Worm (Caenorhabditis elegans): Measurements from ENCODE around the gene kin-5.

kin-5 gene

ce11 chrIV:9982226-9982794 is 13.3 kb upstream of the kin-5 start, which contains the start of gene rrp-1:
TSS of gene rrp-1 (minus strand) at chrIV:9982276.
- TF ChIP-seq W03F9.2 (tag; optimal IDR thresholded peaks at IDR 0.05) (no peak), him-1 (tag; optimal IDR thresholded peaks at IDR 0.05) (no peak), dao-5 (tag; optimal IDR thresholded peaks at IDR 0.05) (no peak)

DNA sequence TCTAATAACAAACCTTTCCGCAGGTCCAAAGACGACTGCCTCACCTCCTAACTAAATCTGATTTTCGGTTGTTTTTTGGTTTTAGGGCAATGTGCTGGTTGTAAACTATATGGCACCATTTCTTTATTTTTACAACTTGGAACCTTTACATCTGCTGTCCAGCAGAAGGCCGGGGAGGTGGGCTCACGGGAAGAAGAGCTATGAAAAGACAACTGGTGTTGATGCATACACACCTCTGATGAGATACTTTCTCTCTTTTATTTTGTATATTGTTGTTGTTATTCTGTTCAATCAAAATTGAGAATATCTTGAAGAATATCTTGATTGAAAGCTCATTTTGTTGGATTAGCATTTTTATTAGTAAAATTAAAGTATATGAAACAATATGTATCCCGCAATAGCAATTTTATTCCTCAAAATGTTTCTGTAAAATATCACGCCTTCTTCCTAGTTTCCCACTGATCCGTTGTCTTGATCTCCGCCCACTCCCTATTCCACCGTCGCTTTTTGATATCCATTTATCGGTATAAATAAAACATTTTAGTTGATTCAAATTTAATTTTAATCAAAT is 8.7 kb upstream of the kin-5 start, which contains the start of gene dhp-2:
Gene dhp-2, plus strand, starts transcription at position 521 of the 571 bp plus-strand sequence.
- TF ChIP-seq him-1 (tag; optimal IDR thresholded peaks at IDR 0.05) = no peak
- no peak for TF ChIP-seq dao-5 (tag; optimal IDR thresholded peaks at IDR 0.05)
- no peak for TF ChIP-seq W03F9.2 (tag; optimal IDR thresholded peaks at IDR 0.05)

- TF ChIP-seq dao-5 (tag; optimal IDR thresholded peaks at IDR 0.05) = no peak
- no peak for TF ChIP-seq W03F9.2 (tag; optimal IDR thresholded peaks at IDR 0.05)
- TF ChIP-seq him-1 (tag; optimal IDR thresholded peaks at IDR 0.05) = no peak
Observed at ce11 chrIV:9976284-9976683, 7.3 kb upstream of the kin-5 start, which contains the start of gene C47E12.14. TSS of gene C47E12.14 (minus strand) at chrIV:9976384.

DNA sequence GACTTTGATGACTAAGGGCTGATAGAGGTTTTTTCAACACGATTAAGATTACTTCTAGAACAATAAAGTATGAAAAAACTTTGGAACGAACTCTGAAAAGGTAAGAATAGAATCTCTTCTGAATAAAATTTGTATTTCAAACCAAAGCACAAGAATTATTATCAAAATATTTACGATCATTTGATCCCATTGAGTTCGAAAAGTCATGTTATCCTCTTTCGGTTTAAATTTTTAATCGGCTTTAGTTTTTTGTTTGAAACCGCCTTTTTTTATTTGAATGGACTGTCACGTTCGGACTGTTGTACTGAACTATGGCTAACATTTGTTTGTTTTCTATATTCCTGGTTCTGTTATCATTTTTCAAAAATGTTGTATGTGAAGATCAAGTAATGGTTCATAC is 5.4 kb upstream of the kin-5 start, which contains the start of gene C47E12.9:
Gene C47E12.9, plus strand, starts transcription at position 301 of the 400 bp plus-strand sequence.
- no peak for TF ChIP-seq dao-5 (tag; optimal IDR thresholded peaks at IDR 0.05)
- no peak for TF ChIP-seq him-1 (tag; optimal IDR thresholded peaks at IDR 0.05)
- TF ChIP-seq W03F9.2 (tag; optimal IDR thresholded peaks at IDR 0.05) = no peak

DNA sequence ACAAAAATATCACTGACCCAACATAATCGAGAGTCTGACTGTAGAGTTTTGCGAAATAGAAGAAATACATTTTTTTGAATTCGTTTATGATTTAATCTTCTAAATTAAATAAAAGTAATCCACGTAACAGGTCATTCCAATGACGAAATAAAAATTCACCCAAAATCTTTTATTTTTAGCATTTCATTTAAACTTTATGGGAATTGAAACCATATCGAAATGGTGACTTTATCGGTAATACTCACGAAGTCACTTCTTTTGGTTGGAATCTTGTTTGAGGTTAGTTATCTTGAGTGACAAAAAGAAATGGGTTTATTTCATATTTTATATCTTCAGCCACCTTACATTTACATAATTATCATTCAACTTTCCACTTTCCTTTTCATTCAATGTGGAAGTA is 3.6 kb upstream of the kin-5 start, which contains the start of the genes C47E12.12 and C47E12.10:
Gene C47E12.12, minus strand, starts transcription at position 101 of the 400 bp plus-strand sequence.
Gene C47E12.10, plus strand, starts transcription at position 172 of the 400 bp plus-strand sequence.
- TF ChIP-seq W03F9.2 (tag; optimal IDR thresholded peaks at IDR 0.05) = no peak
- no peak for TF ChIP-seq dao-5 (tag; optimal IDR thresholded peaks at IDR 0.05)
- TF ChIP-seq him-1 (tag; optimal IDR thresholded peaks at IDR 0.05) = no peak

DNA sequence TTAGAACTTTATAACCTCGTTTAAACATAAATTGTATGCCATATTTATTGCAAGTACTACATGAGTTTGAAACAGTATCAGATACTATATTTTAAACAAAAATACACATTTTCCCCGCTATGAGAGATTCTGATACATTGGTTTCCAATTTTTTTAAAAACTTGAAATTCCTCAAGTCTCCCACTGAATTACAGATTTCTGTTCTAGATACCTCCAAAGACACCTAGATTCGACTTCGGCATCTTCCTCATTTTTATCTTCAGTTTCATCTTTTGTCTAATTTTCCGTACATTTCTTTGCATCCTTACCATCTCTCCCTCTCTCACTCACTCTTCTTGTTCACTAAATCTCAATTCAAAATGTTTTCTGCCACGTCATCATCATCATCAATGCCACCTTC is 5.0 kb downstream of the kin-5 start, which contains the start of gene T13H10.2:
Gene T13H10.2, plus strand, starts transcription at position 301 of the 400 bp plus-strand sequence.
- TF ChIP-seq dao-5 (tag; optimal IDR thresholded peaks at IDR 0.05) (no peak), him-1 (tag; optimal IDR thresholded peaks at IDR 0.05) (no peak), W03F9.2 (tag; optimal IDR thresholded peaks at IDR 0.05) (no peak)

- TF ChIP-seq him-1 (tag; optimal IDR thresholded peaks at IDR 0.05) (no peak), dao-5 (tag; optimal IDR thresholded peaks at IDR 0.05) (no peak), W03F9.2 (tag; optimal IDR thresholded peaks at IDR 0.05) (no peak)
Observed at ce11 chrIV:9953333-9953732, 15.6 kb downstream of the kin-5 start, which contains the start of gene gon-1. TSS of gene gon-1 (minus strand) at chrIV:9953433.

DNA sequence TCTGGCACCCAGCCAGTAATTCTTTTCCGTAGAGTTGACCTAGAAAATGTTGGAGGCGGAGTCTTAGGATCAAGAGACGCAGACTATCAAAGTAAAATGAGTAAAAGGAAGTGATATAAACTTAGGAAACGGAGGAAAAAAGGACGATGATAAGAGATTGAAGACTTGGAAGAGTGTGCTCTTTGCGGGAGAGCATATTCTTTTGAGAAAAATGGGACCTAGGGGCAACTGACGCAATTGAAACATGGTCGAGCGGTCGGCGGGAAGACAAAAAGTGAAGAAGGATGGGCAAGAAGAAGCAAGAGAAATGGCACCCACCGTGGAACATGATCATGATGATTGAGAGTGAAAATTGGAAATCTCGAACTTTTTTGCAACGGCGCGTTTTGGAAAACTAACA is 20.9 kb downstream of the kin-5 start:
- no peak for TF ChIP-seq dao-5 (tag; optimal IDR thresholded peaks at IDR 0.05)
- no peak for TF ChIP-seq him-1 (tag; optimal IDR thresholded peaks at IDR 0.05)
- TF ChIP-seq W03F9.2 (tag; optimal IDR thresholded peaks at IDR 0.05) = no peak

- TF ChIP-seq him-1 (tag; optimal IDR thresholded peaks at IDR 0.05) = no peak
- TF ChIP-seq W03F9.2 (tag; optimal IDR thresholded peaks at IDR 0.05) = no peak
- TF ChIP-seq dao-5 (tag; optimal IDR thresholded peaks at IDR 0.05) = no peak
Observed at ce11 chrIV:9944279-9944678, 24.7 kb downstream of the kin-5 start.

ce11 chrIV:9943214-9943613 is 25.8 kb downstream of the kin-5 start:
- no peak for TF ChIP-seq W03F9.2 (tag; optimal IDR thresholded peaks at IDR 0.05)
- TF ChIP-seq dao-5 (tag; optimal IDR thresholded peaks at IDR 0.05) = no peak
- TF ChIP-seq him-1 (tag; optimal IDR thresholded peaks at IDR 0.05) = no peak

ce11 chrIV:9933580-9933979 is 35.4 kb downstream of the kin-5 start, which contains the start of gene spe-29:
TSS of gene spe-29 (plus strand) at chrIV:9933880.
- no peak for TF ChIP-seq him-1 (tag; optimal IDR thresholded peaks at IDR 0.05)
- no peak for TF ChIP-seq dao-5 (tag; optimal IDR thresholded peaks at IDR 0.05)
- no peak for TF ChIP-seq W03F9.2 (tag; optimal IDR thresholded peaks at IDR 0.05)

- TF ChIP-seq him-1 (tag; optimal IDR thresholded peaks at IDR 0.05) (no peak), W03F9.2 (tag; optimal IDR thresholded peaks at IDR 0.05) (no peak), dao-5 (tag; optimal IDR thresholded peaks at IDR 0.05) (no peak)
Observed at ce11 chrIV:9932055-9932454, 36.9 kb downstream of the kin-5 start, which contains the start of the genes trmt-10A and F25H8.2. TSS of gene trmt-10A (minus strand) at chrIV:9932213. TSS of gene F25H8.2 (plus strand) at chrIV:9932235.

DNA sequence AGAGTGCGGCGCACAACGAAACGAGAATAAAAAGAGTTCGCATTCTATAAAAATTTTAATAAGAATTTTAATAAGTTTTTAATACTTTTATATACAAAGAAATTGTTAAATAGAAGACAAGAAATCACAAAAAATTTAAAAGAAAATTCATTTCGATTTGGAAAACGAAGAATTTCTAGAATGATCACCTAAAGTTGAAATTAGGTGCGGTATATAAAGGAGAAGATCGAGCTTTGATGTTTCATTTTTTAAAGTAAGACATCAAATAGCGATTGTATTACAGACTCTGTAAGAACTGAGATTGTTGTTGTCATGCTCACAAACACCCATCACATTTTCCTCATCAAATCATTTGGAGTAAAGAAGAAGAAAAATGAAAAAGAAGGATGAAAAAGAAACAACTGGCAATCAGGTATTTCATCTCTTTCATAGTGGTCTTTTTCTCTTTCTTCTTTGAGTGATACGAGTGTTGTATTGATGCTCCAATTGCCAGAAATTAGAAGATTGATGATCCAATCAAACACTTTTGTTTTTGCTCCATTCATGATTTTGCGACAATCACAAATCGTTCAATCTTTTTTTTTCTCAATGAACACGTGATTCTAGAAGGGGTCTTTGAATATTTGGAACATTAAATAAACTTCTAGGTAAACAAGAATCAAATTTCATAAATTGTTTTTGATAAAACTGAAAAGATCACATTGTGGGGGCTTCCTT is 40.6 kb downstream of the kin-5 start, which contains the start of gene dur-1:
Gene dur-1, minus strand, starts transcription at position 51 of the 717 bp plus-strand sequence.
- TF ChIP-seq W03F9.2 (tag; optimal IDR thresholded peaks at IDR 0.05) (no peak), dao-5 (tag; optimal IDR thresholded peaks at IDR 0.05) (no peak), him-1 (tag; optimal IDR thresholded peaks at IDR 0.05) (no peak)

All from whole organism, L4/young adult.